Worm (Caenorhabditis elegans): Measurements from ENCODE around the gene F26F4.6.

F26F4.6 gene

ce11 chrIII:4856109-4856508 is 37.3 kb downstream of the F26F4.6 start, which contains the start of gene C35D10.7:
C35D10.7 (plus strand) TSS chrIII:4856193.
- TF ChIP-seq sma-9 (GFP tag; optimal IDR thresholded peaks at IDR 0.05) (no peak), sma-9 (tag; optimal IDR thresholded peaks at IDR 0.05) (no peak), lin-13 (GFP tag; optimal IDR thresholded peaks at IDR 0.05) (no peak), alr-1 (tag; optimal IDR thresholded peaks at IDR 0.05) (no peak), sem-4 (tag; optimal IDR thresholded peaks at IDR 0.05) (no peak), snpc-4 (tag; optimal IDR thresholded peaks at IDR 0.05) (no peak), ceh-82 (tag; optimal IDR thresholded peaks at IDR 0.05) (no peak), skn-1 (tag; optimal IDR thresholded peaks at IDR 0.05) (no peak), F13H6.1 (tag; optimal IDR thresholded peaks at IDR 0.05) (no peak), lsy-2 (tag; optimal IDR thresholded peaks at IDR 0.05) (no peak), dmd-4 (tag; optimal IDR thresholded peaks at IDR 0.05) (no peak), aly-2 (tag; optimal IDR thresholded peaks at IDR 0.05) (no peak), unc-55 (GFP tag; optimal IDR thresholded peaks at IDR 0.05) (no peak), crh-2 (tag; optimal IDR thresholded peaks at IDR 0.05) (no peak)

ce11 chrIII:4854918-4855317 is 38.5 kb downstream of the F26F4.6 start, which contains the start of gene C35D10.8:
C35D10.8 (plus strand) TSS chrIII:4855218.
- TF ChIP-seq crh-2 (tag; optimal IDR thresholded peaks at IDR 0.05) = no peak
- TF ChIP-seq sma-3 (GFP tag; optimal IDR thresholded peaks at IDR 0.05) = no peak
- TF ChIP-seq lin-39 (tag; optimal IDR thresholded peaks at IDR 0.05) = no peak
- no peak for TF ChIP-seq elt-1 (tag; optimal IDR thresholded peaks at IDR 0.05)
- TF ChIP-seq blmp-1 (tag; optimal IDR thresholded peaks at IDR 0.05; ENCODE audit: insufficient read depth) = no peak
- TF ChIP-seq mbf-1 (tag; optimal IDR thresholded peaks at IDR 0.05) = no peak
- TF ChIP-seq skn-1 (tag; optimal IDR thresholded peaks at IDR 0.05) = no peak
- TF ChIP-seq ama-1 (optimal IDR thresholded peaks at IDR 0.05) = no peak
- TF ChIP-seq elt-3 (tag; optimal IDR thresholded peaks at IDR 0.05) = no peak
- TF ChIP-seq F13H6.1 (tag; optimal IDR thresholded peaks at IDR 0.05) = no peak
- no peak for TF ChIP-seq mab-5 (tag; optimal IDR thresholded peaks at IDR 0.05)
- TF ChIP-seq nhr-77 (tag; optimal IDR thresholded peaks at IDR 0.05) = no peak
- no peak for TF ChIP-seq nhr-129 (tag; optimal IDR thresholded peaks at IDR 0.05)
- TF ChIP-seq nhr-237 (tag; optimal IDR thresholded peaks at IDR 0.05) = no peak
- no peak for TF ChIP-seq snpc-4 (tag; optimal IDR thresholded peaks at IDR 0.05)
- TF ChIP-seq peb-1 (tag; optimal IDR thresholded peaks at IDR 0.05) = no peak
- no peak for TF ChIP-seq lin-13 (GFP tag; optimal IDR thresholded peaks at IDR 0.05)
- no peak for TF ChIP-seq unc-55 (GFP tag; optimal IDR thresholded peaks at IDR 0.05)
- no peak for TF ChIP-seq nhr-6 (tag; optimal IDR thresholded peaks at IDR 0.05)
- no peak for TF ChIP-seq ztf-1 (GFP tag; conservative IDR thresholded peaks at IDR 0.05)

- TF ChIP-seq nhr-129 (tag; optimal IDR thresholded peaks at IDR 0.05) (no peak), crh-2 (tag; optimal IDR thresholded peaks at IDR 0.05) (no peak), snpc-4 (tag; optimal IDR thresholded peaks at IDR 0.05) (no peak)
Measured at ce11 chrIII:4852025-4852424, 41.4 kb downstream of the F26F4.6 start, which contains the start of gene ced-4. ced-4 (plus strand) TSS chrIII:4852325.

ce11 chrIII:4850139-4850538 is 43.3 kb downstream of the F26F4.6 start, which contains the start of gene F26A1.1:
F26A1.1 (plus strand) TSS chrIII:4850507.
- TF ChIP-seq gmeb-1 (tag; optimal IDR thresholded peaks at IDR 0.05) (peak; percentile 6), unc-55 (GFP tag; optimal IDR thresholded peaks at IDR 0.05) (peak; percentile 54), nhr-129 (tag; optimal IDR thresholded peaks at IDR 0.05) (peak; percentile 8), fos-1 (tag; optimal IDR thresholded peaks at IDR 0.05) (no peak), nhr-25 (tag; optimal IDR thresholded peaks at IDR 0.05) (no peak), C34F6.9 (tag; optimal IDR thresholded peaks at IDR 0.05) (no peak), lsy-2 (tag; optimal IDR thresholded peaks at IDR 0.05) (peak in 1 of 2 experiments; percentile 38), crh-2 (tag; optimal IDR thresholded peaks at IDR 0.05) (peak; percentile 5)

ce11 chrIII:4849739-4850138 is 43.7 kb downstream of the F26F4.6 start, which contains the start of gene nonu-1:
nonu-1 (minus strand) TSS chrIII:4849907.
- no peak for TF ChIP-seq nhr-6 (tag; optimal IDR thresholded peaks at IDR 0.05)
- TF ChIP-seq lsy-2 (tag; optimal IDR thresholded peaks at IDR 0.05) = no peak
- TF ChIP-seq mbf-1 (tag; optimal IDR thresholded peaks at IDR 0.05) = no peak
- no peak for TF ChIP-seq lin-13 (GFP tag; optimal IDR thresholded peaks at IDR 0.05)
- no peak for TF ChIP-seq mdl-1 (tag; optimal IDR thresholded peaks at IDR 0.05)
- no peak for TF ChIP-seq ceh-16 (tag; optimal IDR thresholded peaks at IDR 0.05)
- TF ChIP-seq unc-39 (tag; optimal IDR thresholded peaks at IDR 0.05) = no peak
- TF ChIP-seq nhr-237 (tag; optimal IDR thresholded peaks at IDR 0.05) = no peak
- no peak for TF ChIP-seq elt-1 (tag; optimal IDR thresholded peaks at IDR 0.05)
- TF ChIP-seq dmd-4 (tag; optimal IDR thresholded peaks at IDR 0.05) = no peak
- no peak for TF ChIP-seq nhr-25 (tag; optimal IDR thresholded peaks at IDR 0.05)
- TF ChIP-seq elt-3 (tag; optimal IDR thresholded peaks at IDR 0.05) = no peak
- TF ChIP-seq unc-55 (GFP tag; optimal IDR thresholded peaks at IDR 0.05) = no peak
- TF ChIP-seq egl-27 (tag; optimal IDR thresholded peaks at IDR 0.05) = no peak
- TF ChIP-seq sma-3 (GFP tag; optimal IDR thresholded peaks at IDR 0.05) = no peak
- no peak for TF ChIP-seq mab-5 (tag; optimal IDR thresholded peaks at IDR 0.05)
- TF ChIP-seq sma-9 (GFP tag; optimal IDR thresholded peaks at IDR 0.05) = no peak
- TF ChIP-seq sma-9 (tag; optimal IDR thresholded peaks at IDR 0.05) = no peak
- TF ChIP-seq ztf-11 (tag; optimal IDR thresholded peaks at IDR 0.05) = no peak
- TF ChIP-seq nhr-10 (tag; optimal IDR thresholded peaks at IDR 0.05) = no peak
- TF ChIP-seq aly-2 (tag; optimal IDR thresholded peaks at IDR 0.05) = no peak
